Worm (Caenorhabditis elegans): ENCODE results near the gene R05A10.4.

Gene R05A10.4

ce11 chrIV:14196176-14196575 is 23.9 kb downstream of the R05A10.4 start, which contains the start of gene F02H6.2:
TSS of gene F02H6.2 (plus strand) at chrIV:14196476.
- no peak for TF ChIP-seq ztf-11 (tag; optimal IDR thresholded peaks at IDR 0.05)
- no peak for TF ChIP-seq mdl-1 (tag; optimal IDR thresholded peaks at IDR 0.05)
- no peak for TF ChIP-seq mbf-1 (tag; optimal IDR thresholded peaks at IDR 0.05)
- TF ChIP-seq nhr-12 (tag; optimal IDR thresholded peaks at IDR 0.05) = no peak
- TF ChIP-seq nhr-10 (tag; optimal IDR thresholded peaks at IDR 0.05) = no peak
- TF ChIP-seq lsy-2 (tag; optimal IDR thresholded peaks at IDR 0.05) = no peak
- no peak for TF ChIP-seq gmeb-1 (tag; optimal IDR thresholded peaks at IDR 0.05)
- no peak for TF ChIP-seq blmp-1 (tag; optimal IDR thresholded peaks at IDR 0.05; ENCODE audit: insufficient read depth)
- TF ChIP-seq lin-39 (tag; optimal IDR thresholded peaks at IDR 0.05) = no peak
- TF ChIP-seq lin-13 (GFP tag; optimal IDR thresholded peaks at IDR 0.05) = no peak
- no peak for TF ChIP-seq sem-4 (tag; optimal IDR thresholded peaks at IDR 0.05)
- no peak for TF ChIP-seq zag-1 (tag; optimal IDR thresholded peaks at IDR 0.05)

- TF ChIP-seq snpc-4 (tag; optimal IDR thresholded peaks at IDR 0.05) (no peak), nhr-129 (tag; optimal IDR thresholded peaks at IDR 0.05) (no peak)
These were observed 30.9 kb downstream of the R05A10.4 start, which contains the start of gene F02H6.3 for ce11 chrIV:14203162-14203561. TSS of gene F02H6.3 (plus strand) at chrIV:14203427.

- TF ChIP-seq sma-3 (GFP tag; optimal IDR thresholded peaks at IDR 0.05) (no peak), Y55F3AM.14 (GFP tag; optimal IDR thresholded peaks at IDR 0.05) (no peak), unc-62 (GFP tag; optimal IDR thresholded peaks at IDR 0.05) (no peak), peb-1 (tag; optimal IDR thresholded peaks at IDR 0.05) (no peak), unc-55 (GFP tag; optimal IDR thresholded peaks at IDR 0.05) (no peak), sma-9 (GFP tag; optimal IDR thresholded peaks at IDR 0.05) (no peak), sma-9 (tag; optimal IDR thresholded peaks at IDR 0.05) (no peak), nhr-12 (tag; optimal IDR thresholded peaks at IDR 0.05) (no peak), nhr-25 (tag; optimal IDR thresholded peaks at IDR 0.05) (no peak), snpc-4 (tag; optimal IDR thresholded peaks at IDR 0.05) (no peak), dmd-4 (tag; optimal IDR thresholded peaks at IDR 0.05) (no peak)
These were observed 43.5 kb downstream of the R05A10.4 start for ce11 chrIV:14215777-14216176.

- TF ChIP-seq C34F6.9 (tag; optimal IDR thresholded peaks at IDR 0.05) (peak; percentile 15), nhr-129 (tag; optimal IDR thresholded peaks at IDR 0.05) (peak; percentile 95), fos-1 (tag; optimal IDR thresholded peaks at IDR 0.05) (peak; percentile 1), F13H6.1 (tag; optimal IDR thresholded peaks at IDR 0.05) (peak; percentile 10), alr-1 (tag; optimal IDR thresholded peaks at IDR 0.05) (no peak), ceh-82 (tag; optimal IDR thresholded peaks at IDR 0.05) (no peak), nhr-25 (tag; optimal IDR thresholded peaks at IDR 0.05) (peak; percentile 41), gmeb-1 (tag; optimal IDR thresholded peaks at IDR 0.05) (peak; percentile 36), nhr-6 (tag; optimal IDR thresholded peaks at IDR 0.05) (no peak), sma-9 (GFP tag; optimal IDR thresholded peaks at IDR 0.05) (peak; percentile 71), sma-9 (tag; optimal IDR thresholded peaks at IDR 0.05) (no peak), ama-1 (optimal IDR thresholded peaks at IDR 0.05) (peak; percentile 40), lsy-2 (tag; optimal IDR thresholded peaks at IDR 0.05) (peak in 1 of 2 experiments; percentile 51), elt-1 (tag; optimal IDR thresholded peaks at IDR 0.05) (peak; percentile 15), mdl-1 (tag; optimal IDR thresholded peaks at IDR 0.05) (no peak)
These were observed 47.4 kb downstream of the R05A10.4 start, which contains the start of gene sqrd-1 for ce11 chrIV:14219714-14220113. TSS of gene sqrd-1 (plus strand) at chrIV:14219871.

Measured in whole organism, L2 larva.